Worm (Caenorhabditis elegans) whole organism, L1 larva: Measurements from ENCODE around the gene clec-132.

Experiments
- egl-27 ChIP-seq, 2 experiments: fragments of 150-350 bp in 1 of 2; sonication (generic microtip); optimal IDR thresholded peaks; 3 replicates each; lab custom pipeline; 2017 to 2018; ENCODE audit warnings: missing biosample characterization in 2 of 2, missing genetic modification characterization in 2 of 2, missing genetic modification reagents in 2 of 2
- elt-3 ChIP-seq, 6 experiments: fragments of 150-350 bp in 1 of 6; sonication (generic microtip); optimal IDR thresholded peaks; 2 replicates each; lab custom pipeline; 2017 to 2018; ENCODE audit warnings: missing biosample characterization in 6 of 6, missing genetic modification characterization in 6 of 6, inconsistent platforms in 1 of 6
- fos-1 ChIP-seq: fragments of 150-350 bp; optimal IDR thresholded peaks from 2 replicates; lab custom pipeline; 2014; ENCODE audit warnings: missing biosample characterization, missing genetic modification characterization
- lin-15B ChIP-seq: fragments of 150-350 bp; sonication (generic microtip); optimal IDR thresholded peaks from 3 replicates; lab custom pipeline; 2014; ENCODE audit warnings: missing biosample characterization, missing genetic modification characterization
- mab-9 ChIP-seq: fragments of 200-800 bp; sonication (Bioruptor generic); IDR thresholded peaks from 2 replicates; pipeline ENCODE4 v1.3.6; 2022; ENCODE audit warnings: missing genetic modification reagents, missing genetic modification characterization, missing compliant biosample characterization
- mdl-1 ChIP-seq, 2 experiments: fragments of 150-350 bp; optimal IDR thresholded peaks; 2 replicates each; lab custom pipeline; 2014 to 2017; ENCODE audit warnings: missing biosample characterization in 2 of 2, missing genetic modification characterization in 2 of 2, inconsistent platforms in 1 of 2
- mep-1 ChIP-seq: fragments of 150-350 bp; optimal IDR thresholded peaks from 2 replicates; lab custom pipeline; 2014; ENCODE audit warnings: missing biosample characterization, missing genetic modification characterization
- nhr-237 ChIP-seq: fragments of 150-350 bp; optimal IDR thresholded peaks from 2 replicates; lab custom pipeline; 2014; ENCODE audit warnings: missing biosample characterization, missing genetic modification characterization
- nhr-76 ChIP-seq: sonication (generic microtip); optimal IDR thresholded peaks from 2 replicates; lab custom pipeline; 2017; ENCODE audit warnings: missing biosample characterization, missing genetic modification characterization
- skn-1 ChIP-seq: fragments of 150-350 bp; optimal IDR thresholded peaks from 2 replicates; lab custom pipeline; 2014; ENCODE audit warnings: missing biosample characterization, missing genetic modification characterization
- unc-130 ChIP-seq: fragments of 150-350 bp; optimal IDR thresholded peaks from 2 replicates; lab custom pipeline; 2017; ENCODE audit warnings: missing biosample characterization, missing genetic modification characterization, inconsistent platforms
- unc-62 ChIP-seq: fragments of 150-350 bp; optimal IDR thresholded peaks from 2 replicates; lab custom pipeline; 2014; ENCODE audit warnings: missing biosample characterization, missing genetic modification reagents, missing genetic modification characterization
- unc-98 ChIP-seq: fragments of 200-800 bp; sonication (Bioruptor generic); IDR thresholded peaks from 2 replicates; pipeline ENCODE4 v1.3.6; 2022; ENCODE audit warnings: missing genetic modification characterization, missing compliant biosample characterization

DNA sequence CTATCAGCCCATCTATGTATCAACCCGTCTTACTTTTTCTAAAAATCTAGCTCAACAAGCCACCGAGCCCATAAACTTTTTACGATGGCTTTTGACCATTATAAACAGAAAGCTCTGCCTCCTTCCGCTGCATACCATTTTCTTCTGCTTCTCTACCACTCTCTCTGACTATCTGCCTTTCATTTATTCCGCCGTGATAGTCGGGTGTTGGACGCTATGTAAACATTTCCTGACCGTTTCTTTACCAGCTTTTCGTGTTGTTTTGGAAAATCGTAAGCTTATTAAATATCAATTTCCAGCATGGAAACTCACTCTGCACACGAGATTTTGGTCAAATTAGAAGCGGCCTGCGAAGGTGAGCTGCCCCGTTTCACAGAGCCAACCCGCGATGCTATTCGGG lies 40.7 kb downstream of the clec-132 start, which contains the start of gene F40E12.1:
- TF ChIP-seq unc-62 (GFP tag; lab: Kevin White, UChicago) (no peak), lin-15B (no peak), skn-1 (tag; lab: Kevin White, UChicago) (no peak), egl-27 (tag; optimal IDR thresholded peaks at IDR 0.05; lab: Kevin White, UChicago) (no peak), mab-9 (no peak), mdl-1 (tag; optimal IDR thresholded peaks at IDR 0.05; lab: Kevin White, UChicago) (no peak), unc-130 (tag; lab: Kevin White, UChicago) (no peak), unc-98 (GFP tag; lab: Robert Waterston, UW) (no peak), nhr-237 (no peak), mep-1 (no peak), fos-1 (tag; lab: Kevin White, UChicago) (no peak), elt-3 (tag; optimal IDR thresholded peaks at IDR 0.05; lab: Kevin White, UChicago) (no peak), nhr-76 (no peak)
